Worm (Caenorhabditis elegans) whole organism, early embryonic: ENCODE results near the gene ins-39.

Experiments used
- B0310.2 ChIP-seq: sonication (generic microtip); optimal IDR thresholded peaks from 2 replicates; lab custom pipeline; 2016; ENCODE audit warnings: mild to moderate bottlenecking, missing genetic modification characterization, missing compliant biosample characterization
- F13C5.2 ChIP-seq: sonication (generic microtip); optimal IDR thresholded peaks from 2 replicates; lab custom pipeline; 2017; ENCODE audit warnings: mild to moderate bottlenecking, missing genetic modification characterization, inconsistent platforms, missing compliant biosample characterization
- aly-1 ChIP-seq: sonication (generic microtip); optimal IDR thresholded peaks from 2 replicates; lab custom pipeline; 2016; ENCODE audit warnings: missing genetic modification characterization, missing compliant biosample characterization
- ama-1 ChIP-seq: fragments of 150-350 bp; optimal IDR thresholded peaks from 2 replicates; lab custom pipeline; 2014
- ceh-13 ChIP-seq: fragments of 200-800 bp; sonication (Bioruptor generic); optimal IDR thresholded peaks from 2 replicates; lab custom pipeline; 2018; ENCODE audit warnings: mild to moderate bottlenecking, missing genetic modification characterization, missing compliant biosample characterization
- ceh-36 ChIP-seq: sonication (generic microtip); optimal IDR thresholded peaks from 2 replicates; lab custom pipeline; 2016; ENCODE audit warnings: missing genetic modification characterization, inconsistent platforms, missing compliant biosample characterization
- ets-7 ChIP-seq: sonication (generic microtip); optimal IDR thresholded peaks from 2 replicates; lab custom pipeline; 2016; ENCODE audit warnings: missing genotype, missing genetic modification characterization, missing compliant biosample characterization
- flt-1 ChIP-seq: fragments of 200-800 bp; sonication (Bioruptor generic); IDR thresholded peaks from 2 replicates; pipeline ENCODE4 v1.3.6; 2022; ENCODE audit warnings: missing genetic modification characterization, missing compliant biosample characterization
- hmbx-1 ChIP-seq: sonication (generic microtip); optimal IDR thresholded peaks from 2 replicates; lab custom pipeline; 2016; ENCODE audit warnings: mild to moderate bottlenecking, missing genetic modification characterization, missing compliant biosample characterization
- hmg-4 ChIP-seq: fragments of 200-800 bp; sonication (Bioruptor generic); optimal IDR thresholded peaks from 2 replicates; lab custom pipeline; 2018; ENCODE audit warnings: mild to moderate bottlenecking, missing genetic modification characterization, missing compliant biosample characterization
- hnd-1 ChIP-seq: sonication (generic microtip); optimal IDR thresholded peaks from 2 replicates; lab custom pipeline; 2016; ENCODE audit warnings: missing genetic modification characterization, missing compliant biosample characterization
- pes-1 ChIP-seq: fragments of 200-800 bp; sonication (Bioruptor generic); IDR thresholded peaks from 2 replicates; pipeline ENCODE4 v1.3.6; 2022; ENCODE audit warnings: missing genetic modification reagents, missing genetic modification characterization, missing compliant biosample characterization
- scrt-1 ChIP-seq: fragments of 200-800 bp; sonication (Bioruptor generic); IDR thresholded peaks from 2 replicates; pipeline ENCODE4 v1.3.6; 2022; ENCODE audit warnings: missing genetic modification characterization, missing compliant biosample characterization
- sea-1 ChIP-seq: fragments of 200-800 bp; sonication (Bioruptor generic); conservative IDR thresholded peaks from 2 replicates; pipeline ENCODE4 v1.3.6; 2022; ENCODE audit warnings: missing genetic modification characterization, missing compliant biosample characterization
- tbx-11 ChIP-seq: fragments of 200-800 bp; sonication (Bioruptor generic); IDR thresholded peaks from 2 replicates; pipeline ENCODE4 v1.3.6; 2022; ENCODE audit warnings: missing genetic modification characterization, missing compliant biosample characterization
- tbx-37 ChIP-seq: fragments of 200-800 bp; sonication (Bioruptor generic); conservative IDR thresholded peaks from 2 replicates; pipeline ENCODE4 v1.3.6; 2022; ENCODE audit warnings: missing genetic modification reagents, missing genetic modification characterization, missing compliant biosample characterization
- tra-4 ChIP-seq: sonication (generic microtip); optimal IDR thresholded peaks from 2 replicates; lab custom pipeline; 2017; ENCODE audit warnings: missing genetic modification characterization, missing compliant biosample characterization

Gene ins-39

ce11 chrX:1344818-1345217 lies 597 bp upstream of the ins-39 start:
- TF ChIP-seq hnd-1 (no peak), sea-1 (GFP tag; lab: Robert Waterston, UW) (no peak), ceh-13 (GFP tag; lab: Kevin White, UChicago) (no peak), scrt-1 (no peak), hmg-4 (peak; percentile 59), tbx-37 (GFP tag; lab: Robert Waterston, UW) (peak; percentile 39; the same call in 1 of the 2 replicates), F13C5.2 (tag; lab: Kevin White, UChicago) (peak; percentile 78)

ce11 chrX:1338906-1339673 lies 5.1 kb downstream of the ins-39 start:
- TF ChIP-seq ets-7 (tag; lab: Kevin White, UChicago): no peak
- no peak for TF ChIP-seq ama-1 (lab: Kevin White, UChicago)
- TF ChIP-seq hnd-1: no peak
- TF ChIP-seq tbx-37 (GFP tag; lab: Robert Waterston, UW): no peak
- no peak for TF ChIP-seq F13C5.2 (tag; lab: Kevin White, UChicago)

- TF ChIP-seq hnd-1 (no peak), F13C5.2 (tag; lab: Kevin White, UChicago) (no peak), ceh-36 (tag; lab: Kevin White, UChicago) (no peak), B0310.2 (no peak), ceh-13 (GFP tag; lab: Kevin White, UChicago) (no peak), pes-1 (GFP tag; lab: Robert Waterston, UW) (no peak), tbx-37 (GFP tag; lab: Robert Waterston, UW) (no peak), sea-1 (GFP tag; lab: Robert Waterston, UW) (no peak), flt-1 (GFP tag; lab: Robert Waterston, UW) (no peak), ama-1 (lab: Kevin White, UChicago) (no peak), tbx-11 (no peak), hmbx-1 (tag; lab: Kevin White, UChicago) (no peak), tra-4 (tag; lab: Kevin White, UChicago) (no peak), ets-7 (tag; lab: Kevin White, UChicago) (no peak)
Measured at ce11 chrX:1337834-1338233, 6.4 kb downstream of the ins-39 start.

- TF ChIP-seq aly-1 (no peak), sea-1 (GFP tag; lab: Robert Waterston, UW) (no peak), ceh-13 (GFP tag; lab: Kevin White, UChicago) (no peak), flt-1 (GFP tag; lab: Robert Waterston, UW) (no peak), hmg-4 (no peak), tbx-37 (GFP tag; lab: Robert Waterston, UW) (no peak), pes-1 (GFP tag; lab: Robert Waterston, UW) (no peak), scrt-1 (no peak), ceh-36 (tag; lab: Kevin White, UChicago) (no peak), tra-4 (tag; lab: Kevin White, UChicago) (no peak), F13C5.2 (tag; lab: Kevin White, UChicago) (no peak), B0310.2 (no peak), hmbx-1 (tag; lab: Kevin White, UChicago) (no peak), tbx-11 (no peak), hnd-1 (no peak), ama-1 (lab: Kevin White, UChicago) (no peak), ets-7 (tag; lab: Kevin White, UChicago) (no peak)
Measured at ce11 chrX:1337009-1337408, 7.2 kb downstream of the ins-39 start, which contains the start of gene ttr-37. Gene ttr-37 (minus strand): TSS chrX:1337175.

ce11 chrX:1329847-1330246 lies 14.4 kb downstream of the ins-39 start, which contains the start of gene F21E9.2:
Gene F21E9.2 (minus strand): TSS chrX:1329947.
- TF ChIP-seq F13C5.2 (tag; lab: Kevin White, UChicago) (no peak), ama-1 (lab: Kevin White, UChicago) (no peak), ceh-36 (tag; lab: Kevin White, UChicago) (no peak), aly-1 (no peak), tra-4 (tag; lab: Kevin White, UChicago) (no peak), flt-1 (GFP tag; lab: Robert Waterston, UW) (no peak), hmg-4 (no peak), hnd-1 (no peak), pes-1 (GFP tag; lab: Robert Waterston, UW) (no peak), tbx-11 (no peak), B0310.2 (no peak), scrt-1 (no peak), ceh-13 (GFP tag; lab: Kevin White, UChicago) (no peak), hmbx-1 (tag; lab: Kevin White, UChicago) (no peak), sea-1 (GFP tag; lab: Robert Waterston, UW) (no peak)

ce11 chrX:1327201-1327600 lies 17.0 kb downstream of the ins-39 start:
- TF ChIP-seq F13C5.2 (tag; lab: Kevin White, UChicago) (no peak), hmg-4 (no peak), ceh-36 (tag; lab: Kevin White, UChicago) (no peak), ama-1 (lab: Kevin White, UChicago) (no peak), tra-4 (tag; lab: Kevin White, UChicago) (no peak), scrt-1 (no peak), pes-1 (GFP tag; lab: Robert Waterston, UW) (no peak), sea-1 (GFP tag; lab: Robert Waterston, UW) (no peak), tbx-11 (no peak), ets-7 (tag; lab: Kevin White, UChicago) (no peak), ceh-13 (GFP tag; lab: Kevin White, UChicago) (no peak), hmbx-1 (tag; lab: Kevin White, UChicago) (no peak), tbx-37 (GFP tag; lab: Robert Waterston, UW) (no peak), hnd-1 (no peak), flt-1 (GFP tag; lab: Robert Waterston, UW) (no peak), aly-1 (no peak), B0310.2 (no peak)

ce11 chrX:1322997-1323396 lies 21.2 kb downstream of the ins-39 start:
- peak; percentile 60 for TF ChIP-seq F13C5.2 (tag; lab: Kevin White, UChicago)
- TF ChIP-seq ceh-36 (tag; lab: Kevin White, UChicago): no peak
- peak; percentile 23 for TF ChIP-seq hmg-4
- no peak for TF ChIP-seq tbx-37 (GFP tag; lab: Robert Waterston, UW)
- no peak for TF ChIP-seq sea-1 (GFP tag; lab: Robert Waterston, UW)
- TF ChIP-seq flt-1 (GFP tag; lab: Robert Waterston, UW): no peak
- TF ChIP-seq hmbx-1 (tag; lab: Kevin White, UChicago): no peak
- TF ChIP-seq B0310.2: no peak
